Worm (Caenorhabditis elegans): ENCODE results near the gene T02H6.1.

Gene T02H6.1

ce11 chrII:709081-709480 lies at the start of gene T02H6.1:
TSS of gene T02H6.1 (plus strand) at chrII:709381.
- TF ChIP-seq him-1 (tag; optimal IDR thresholded peaks at IDR 0.05) (no peak), dao-5 (tag; optimal IDR thresholded peaks at IDR 0.05) (no peak), W03F9.2 (tag; optimal IDR thresholded peaks at IDR 0.05) (no peak)

DNA sequence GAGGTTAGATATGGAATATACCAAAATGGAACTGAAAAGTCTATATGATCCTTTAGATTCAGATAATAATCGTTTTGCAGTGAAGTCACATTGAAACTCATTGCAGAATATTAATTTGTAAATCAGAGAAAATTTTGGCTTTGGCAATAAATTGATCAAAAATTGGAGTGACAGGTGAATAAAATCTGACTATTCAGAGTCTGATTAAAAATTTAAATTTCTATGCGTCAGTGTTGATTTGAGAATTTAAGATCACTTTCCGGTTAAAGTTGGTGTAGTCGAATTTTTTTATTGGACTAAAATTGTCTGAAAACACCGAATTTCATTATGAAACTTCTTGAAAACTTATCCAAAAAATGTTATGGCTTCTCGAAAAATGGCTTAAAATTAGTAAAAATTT lies 47.5 kb upstream of the T02H6.1 start, which contains the start of gene sri-45:
TSS of gene sri-45 (minus strand) at position 101 of the 400 bp plus-strand sequence.
- TF ChIP-seq dao-5 (tag; optimal IDR thresholded peaks at IDR 0.05) (no peak), W03F9.2 (tag; optimal IDR thresholded peaks at IDR 0.05) (no peak), him-1 (tag; optimal IDR thresholded peaks at IDR 0.05) (no peak)

ce11 chrII:667864-668263 lies 41.3 kb upstream of the T02H6.1 start:
- TF ChIP-seq him-1 (tag; optimal IDR thresholded peaks at IDR 0.05) (no peak), W03F9.2 (tag; optimal IDR thresholded peaks at IDR 0.05) (no peak), dao-5 (tag; optimal IDR thresholded peaks at IDR 0.05) (no peak)

ce11 chrII:671025-671424 lies 38.2 kb upstream of the T02H6.1 start, which contains the start of gene sri-46:
TSS of gene sri-46 (minus strand) at chrII:671125.
- no peak for TF ChIP-seq dao-5 (tag; optimal IDR thresholded peaks at IDR 0.05)
- TF ChIP-seq him-1 (tag; optimal IDR thresholded peaks at IDR 0.05), result no peak
- TF ChIP-seq W03F9.2 (tag; optimal IDR thresholded peaks at IDR 0.05), result no peak

ce11 chrII:674116-674515 lies 35.1 kb upstream of the T02H6.1 start, which contains the start of gene Y39F10C.3:
TSS of gene Y39F10C.3 (plus strand) at chrII:674416.
- no peak for TF ChIP-seq him-1 (tag; optimal IDR thresholded peaks at IDR 0.05)

DNA sequence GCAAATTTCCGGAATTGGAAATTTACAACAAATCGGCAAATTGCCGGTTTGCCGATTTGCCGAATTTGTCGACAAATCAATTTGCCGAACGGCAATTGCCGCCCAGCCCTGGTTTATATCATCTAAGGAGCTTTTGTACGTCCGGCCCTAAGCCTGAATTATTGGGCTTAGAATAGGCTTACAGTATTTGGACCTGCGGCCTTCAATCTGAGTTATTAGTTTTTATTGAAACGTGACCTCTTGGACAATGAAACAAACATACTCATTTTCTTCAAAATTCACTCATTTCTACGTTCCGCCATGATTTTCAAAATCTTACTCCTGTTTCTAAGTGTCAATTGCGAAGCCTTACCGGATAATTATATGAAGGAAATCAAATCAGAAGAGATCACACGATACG lies 33.9 kb upstream of the T02H6.1 start, which contains the start of gene Y39F10C.1:
TSS of gene Y39F10C.1 (plus strand) at position 301 of the 400 bp plus-strand sequence.
- TF ChIP-seq dao-5 (tag; optimal IDR thresholded peaks at IDR 0.05), result no peak
- no peak for TF ChIP-seq W03F9.2 (tag; optimal IDR thresholded peaks at IDR 0.05)
- no peak for TF ChIP-seq him-1 (tag; optimal IDR thresholded peaks at IDR 0.05)

DNA sequence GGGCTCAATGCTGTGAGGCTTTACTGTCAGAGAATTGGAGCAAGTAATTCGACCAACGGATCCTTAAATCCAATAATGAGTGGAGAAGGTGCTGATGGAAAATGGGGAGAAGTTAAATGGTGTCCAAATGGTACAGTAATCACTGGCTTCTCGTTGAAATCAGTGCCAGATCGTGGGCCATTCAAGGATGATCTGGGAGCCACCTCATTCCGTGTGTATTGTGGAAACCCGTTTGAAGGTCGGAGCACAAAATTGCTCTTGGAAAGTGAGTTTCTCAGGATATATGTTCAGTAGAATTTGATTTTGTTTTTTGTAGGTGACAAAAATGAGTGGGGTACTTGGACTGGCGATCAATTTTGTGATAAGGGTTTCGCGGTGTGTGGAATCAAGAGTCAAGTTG lies 33.4 kb upstream of the T02H6.1 start:
- TF ChIP-seq him-1 (tag; optimal IDR thresholded peaks at IDR 0.05) (no peak), W03F9.2 (tag; optimal IDR thresholded peaks at IDR 0.05) (no peak), dao-5 (tag; optimal IDR thresholded peaks at IDR 0.05) (no peak)

DNA sequence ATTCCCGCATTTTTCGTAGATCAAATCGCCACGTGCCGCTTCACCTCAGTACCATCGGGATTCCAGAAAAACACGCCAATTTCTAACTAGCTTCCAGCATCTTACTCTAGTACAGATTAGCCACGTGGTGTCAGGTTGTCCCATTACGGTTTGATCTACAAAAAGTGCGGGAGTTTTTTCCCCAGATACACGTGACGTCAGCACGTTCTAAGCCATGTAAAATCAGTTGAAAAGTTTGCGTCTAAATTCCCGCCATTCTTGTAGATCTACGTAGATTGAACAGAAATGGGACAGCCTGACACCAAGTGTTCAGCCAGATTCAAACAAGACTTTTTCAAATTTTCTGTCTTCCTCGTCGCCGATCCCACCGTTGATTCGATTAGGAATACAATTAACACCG lies 30.6 kb upstream of the T02H6.1 start, which contains the start of gene T02H6.9:
TSS of gene T02H6.9 (plus strand) at position 301 of the 400 bp plus-strand sequence.
- TF ChIP-seq dao-5 (tag; optimal IDR thresholded peaks at IDR 0.05) (no peak), W03F9.2 (tag; optimal IDR thresholded peaks at IDR 0.05) (no peak), him-1 (tag; optimal IDR thresholded peaks at IDR 0.05) (no peak)

- no peak for TF ChIP-seq W03F9.2 (tag; optimal IDR thresholded peaks at IDR 0.05)
- TF ChIP-seq dao-5 (tag; optimal IDR thresholded peaks at IDR 0.05), result no peak
- no peak for TF ChIP-seq him-1 (tag; optimal IDR thresholded peaks at IDR 0.05)
Measured at ce11 chrII:680612-681011, 28.6 kb upstream of the T02H6.1 start, which contains the start of the genes T02H6.10 and T02H6.8. TSS of gene T02H6.10 (minus strand) at chrII:680712. TSS of gene T02H6.8 (plus strand) at chrII:680832.

DNA sequence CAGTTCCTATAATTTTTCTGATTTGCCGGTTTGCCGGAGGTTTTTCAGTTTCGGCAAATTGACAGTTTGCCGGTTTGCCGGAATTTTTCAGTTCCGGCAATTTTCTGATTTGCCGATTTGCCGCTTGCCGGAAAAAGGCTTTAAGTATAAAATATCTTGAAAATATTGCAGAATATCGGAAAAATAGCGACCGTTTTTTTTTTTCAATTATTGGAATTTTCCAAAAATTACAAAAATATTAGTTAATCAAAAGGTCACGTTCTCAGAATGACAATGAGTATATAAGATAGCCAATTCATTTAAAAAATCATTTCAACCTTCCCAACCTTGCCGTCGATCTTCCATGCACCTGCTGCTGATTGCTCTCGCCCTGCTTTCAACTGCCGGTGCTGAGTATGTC lies 26.9 kb upstream of the T02H6.1 start, which contains the start of gene T02H6.7:
TSS of gene T02H6.7 (plus strand) at position 301 of the 400 bp plus-strand sequence.
- TF ChIP-seq dao-5 (tag; optimal IDR thresholded peaks at IDR 0.05) (no peak), W03F9.2 (tag; optimal IDR thresholded peaks at IDR 0.05) (no peak), him-1 (tag; optimal IDR thresholded peaks at IDR 0.05) (no peak)

- TF ChIP-seq him-1 (tag; optimal IDR thresholded peaks at IDR 0.05) (no peak), W03F9.2 (tag; optimal IDR thresholded peaks at IDR 0.05) (no peak), dao-5 (tag; optimal IDR thresholded peaks at IDR 0.05) (no peak)
Measured at ce11 chrII:683467-683866, 25.7 kb upstream of the T02H6.1 start, which contains the start of gene T02H6.6. TSS of gene T02H6.6 (plus strand) at chrII:683767.

ce11 chrII:684811-685210 lies 24.4 kb upstream of the T02H6.1 start, which contains the start of gene T02H6.5:
TSS of gene T02H6.5 (plus strand) at chrII:685111.
- TF ChIP-seq W03F9.2 (tag; optimal IDR thresholded peaks at IDR 0.05), result no peak
- no peak for TF ChIP-seq him-1 (tag; optimal IDR thresholded peaks at IDR 0.05)
- no peak for TF ChIP-seq dao-5 (tag; optimal IDR thresholded peaks at IDR 0.05)

ce11 chrII:689749-690148 lies 19.4 kb upstream of the T02H6.1 start, which contains the start of gene T02H6.4:
TSS of gene T02H6.4 (plus strand) at chrII:690049.
- TF ChIP-seq dao-5 (tag; optimal IDR thresholded peaks at IDR 0.05) (no peak), him-1 (tag; optimal IDR thresholded peaks at IDR 0.05) (no peak), W03F9.2 (tag; optimal IDR thresholded peaks at IDR 0.05) (no peak)

DNA sequence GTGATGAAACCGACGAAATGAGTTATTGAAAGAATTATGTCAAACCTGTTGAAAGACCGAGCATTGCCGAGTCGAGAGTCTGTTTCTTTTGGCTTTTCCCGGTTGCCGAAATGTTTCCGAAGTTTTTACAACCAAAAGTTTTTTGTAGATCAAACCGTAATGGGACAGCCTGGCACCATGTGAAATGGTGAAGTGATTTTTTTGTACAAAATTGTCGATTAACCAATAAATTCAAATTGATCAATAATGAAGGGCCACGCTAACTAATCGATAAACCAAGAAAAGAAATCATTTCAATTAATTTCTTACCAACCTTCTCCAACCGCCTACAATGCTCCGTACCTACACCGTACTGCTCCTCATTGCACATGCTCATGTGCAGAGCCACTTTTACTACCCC lies 17.6 kb upstream of the T02H6.1 start, which contains the start of gene T02H6.3:
TSS of gene T02H6.3 (plus strand) at position 301 of the 400 bp plus-strand sequence.
- TF ChIP-seq dao-5 (tag; optimal IDR thresholded peaks at IDR 0.05) (no peak), him-1 (tag; optimal IDR thresholded peaks at IDR 0.05) (no peak), W03F9.2 (tag; optimal IDR thresholded peaks at IDR 0.05) (no peak)

ce11 chrII:701025-701370 lies 8.2 kb upstream of the T02H6.1 start, which contains the start of gene T02H6.11:
TSS of gene T02H6.11 (minus strand) at chrII:701125.
- TF ChIP-seq dao-5 (tag; optimal IDR thresholded peaks at IDR 0.05) (no peak), him-1 (tag; optimal IDR thresholded peaks at IDR 0.05) (no peak), W03F9.2 (tag; optimal IDR thresholded peaks at IDR 0.05) (no peak)
